Worm (Caenorhabditis elegans): ENCODE measurements around the gene F58E2.3.

F58E2.3 gene

ce11 chrIV:3439354-3439753 is 27.9 kb upstream of the F58E2.3 start, which contains the start of gene grd-3:
Gene grd-3, plus strand, starts transcription at chrIV:3439655.
- TF ChIP-seq elt-3 (tag; optimal IDR thresholded peaks at IDR 0.05): no peak
- TF ChIP-seq ceh-16 (tag; optimal IDR thresholded peaks at IDR 0.05): peak; percentile 72
- no peak for TF ChIP-seq crh-2 (tag; optimal IDR thresholded peaks at IDR 0.05)
- TF ChIP-seq ztf-4 (tag; optimal IDR thresholded peaks at IDR 0.05): no peak
- no peak for TF ChIP-seq nhr-11 (tag; optimal IDR thresholded peaks at IDR 0.05)
- no peak for TF ChIP-seq ceh-82 (tag; optimal IDR thresholded peaks at IDR 0.05)
- TF ChIP-seq fos-1 (tag; optimal IDR thresholded peaks at IDR 0.05): no peak
- peak; percentile 43 for TF ChIP-seq sma-9 (GFP tag; optimal IDR thresholded peaks at IDR 0.05)
- TF ChIP-seq sma-9 (tag; optimal IDR thresholded peaks at IDR 0.05): no peak
- TF ChIP-seq R02D3.7 (tag; optimal IDR thresholded peaks at IDR 0.05): no peak
- peak; percentile 62 for TF ChIP-seq nhr-25 (tag; optimal IDR thresholded peaks at IDR 0.05)
- TF ChIP-seq snpc-4 (tag; optimal IDR thresholded peaks at IDR 0.05): no peak
- TF ChIP-seq nhr-129 (tag; optimal IDR thresholded peaks at IDR 0.05): no peak
- TF ChIP-seq nhr-23 (tag; optimal IDR thresholded peaks at IDR 0.05): no peak
- no peak for TF ChIP-seq lsy-2 (tag; optimal IDR thresholded peaks at IDR 0.05)
- no peak for TF ChIP-seq sma-3 (GFP tag; optimal IDR thresholded peaks at IDR 0.05)
- TF ChIP-seq peb-1 (tag; optimal IDR thresholded peaks at IDR 0.05): no peak
- TF ChIP-seq gmeb-1 (tag; optimal IDR thresholded peaks at IDR 0.05): no peak
- TF ChIP-seq elt-1 (tag; optimal IDR thresholded peaks at IDR 0.05): peak; percentile 81

ce11 chrIV:3440848-3441247 is 26.4 kb upstream of the F58E2.3 start, which contains the start of gene grd-10:
Gene grd-10, plus strand, starts transcription at chrIV:3441055.
- TF ChIP-seq sma-9 (GFP tag; optimal IDR thresholded peaks at IDR 0.05) (peak; percentile 54), sma-9 (tag; optimal IDR thresholded peaks at IDR 0.05) (no peak), nhr-25 (tag; optimal IDR thresholded peaks at IDR 0.05) (peak; percentile 35), ceh-16 (tag; optimal IDR thresholded peaks at IDR 0.05) (peak; percentile 70), elt-1 (tag; optimal IDR thresholded peaks at IDR 0.05) (peak; percentile 72), gmeb-1 (tag; optimal IDR thresholded peaks at IDR 0.05) (no peak), ceh-82 (tag; optimal IDR thresholded peaks at IDR 0.05) (no peak), Y55F3AM.14 (GFP tag; optimal IDR thresholded peaks at IDR 0.05) (no peak)

DNA sequence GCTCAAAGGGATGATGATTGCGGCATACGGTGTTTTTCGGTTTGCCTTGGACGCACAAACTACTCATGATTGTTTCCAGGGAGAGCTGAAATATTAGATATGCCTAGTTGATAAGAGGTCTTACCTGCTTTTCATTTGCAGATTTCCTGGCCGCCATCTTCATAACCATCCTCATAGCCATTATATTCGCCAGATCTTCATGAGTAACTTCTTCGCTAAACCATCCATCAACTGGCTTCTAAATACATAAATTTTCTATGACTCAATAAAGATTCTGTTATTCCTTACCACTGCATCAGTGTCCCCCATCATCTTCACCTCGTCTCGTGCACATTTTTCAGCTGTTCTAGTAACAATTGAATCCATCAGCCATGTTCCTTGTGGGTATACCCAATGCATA is 24.7 kb upstream of the F58E2.3 start:
- TF ChIP-seq sma-3 (GFP tag; optimal IDR thresholded peaks at IDR 0.05): no peak
- TF ChIP-seq skn-1 (tag; optimal IDR thresholded peaks at IDR 0.05): no peak
- no peak for TF ChIP-seq snpc-4 (tag; optimal IDR thresholded peaks at IDR 0.05)
- TF ChIP-seq nhr-6 (tag; optimal IDR thresholded peaks at IDR 0.05): no peak
- no peak for TF ChIP-seq ama-1 (optimal IDR thresholded peaks at IDR 0.05)
- no peak for TF ChIP-seq lin-13 (GFP tag; optimal IDR thresholded peaks at IDR 0.05)
- TF ChIP-seq fos-1 (tag; optimal IDR thresholded peaks at IDR 0.05): no peak
- no peak for TF ChIP-seq lsy-2 (tag; optimal IDR thresholded peaks at IDR 0.05)
- no peak for TF ChIP-seq mab-5 (tag; optimal IDR thresholded peaks at IDR 0.05)

ce11 chrIV:3444101-3444500 is 23.1 kb upstream of the F58E2.3 start, which contains the start of gene F09D12.2:
Gene F09D12.2, minus strand, starts transcription at chrIV:3444201.
- TF ChIP-seq crh-2 (tag; optimal IDR thresholded peaks at IDR 0.05): no peak
- TF ChIP-seq nhr-129 (tag; optimal IDR thresholded peaks at IDR 0.05): no peak
- TF ChIP-seq mdl-1 (tag; optimal IDR thresholded peaks at IDR 0.05): no peak
- TF ChIP-seq ztf-11 (tag; optimal IDR thresholded peaks at IDR 0.05): no peak
- TF ChIP-seq blmp-1 (tag; optimal IDR thresholded peaks at IDR 0.05; ENCODE audit: insufficient read depth): no peak
- no peak for TF ChIP-seq ztf-1 (GFP tag; conservative IDR thresholded peaks at IDR 0.05)
- no peak for TF ChIP-seq unc-39 (tag; optimal IDR thresholded peaks at IDR 0.05)
- no peak for TF ChIP-seq unc-55 (GFP tag; optimal IDR thresholded peaks at IDR 0.05)
- no peak for TF ChIP-seq sma-3 (GFP tag; optimal IDR thresholded peaks at IDR 0.05)
- TF ChIP-seq mbf-1 (tag; optimal IDR thresholded peaks at IDR 0.05): no peak
- no peak for TF ChIP-seq aly-2 (tag; optimal IDR thresholded peaks at IDR 0.05)
- TF ChIP-seq R02D3.7 (tag; optimal IDR thresholded peaks at IDR 0.05): no peak
- no peak for TF ChIP-seq snpc-4 (tag; optimal IDR thresholded peaks at IDR 0.05)
- no peak for TF ChIP-seq sma-9 (GFP tag; optimal IDR thresholded peaks at IDR 0.05)
- no peak for TF ChIP-seq sma-9 (tag; optimal IDR thresholded peaks at IDR 0.05)
- TF ChIP-seq ama-1 (optimal IDR thresholded peaks at IDR 0.05): no peak
- no peak for TF ChIP-seq F13H6.1 (tag; optimal IDR thresholded peaks at IDR 0.05)
- no peak for TF ChIP-seq zag-1 (tag; optimal IDR thresholded peaks at IDR 0.05)
- TF ChIP-seq fos-1 (tag; optimal IDR thresholded peaks at IDR 0.05): no peak

ce11 chrIV:3444614-3445013 is 22.6 kb upstream of the F58E2.3 start, which contains the start of gene F58E2.5:
Gene F58E2.5, plus strand, starts transcription at chrIV:3444914.
- TF ChIP-seq zag-1 (tag; optimal IDR thresholded peaks at IDR 0.05) (no peak), nhr-77 (tag; optimal IDR thresholded peaks at IDR 0.05) (no peak), unc-62 (GFP tag; optimal IDR thresholded peaks at IDR 0.05) (no peak), nhr-237 (tag; optimal IDR thresholded peaks at IDR 0.05) (no peak), dmd-4 (tag; optimal IDR thresholded peaks at IDR 0.05) (no peak), ama-1 (optimal IDR thresholded peaks at IDR 0.05) (no peak), sem-4 (tag; optimal IDR thresholded peaks at IDR 0.05) (no peak), nhr-129 (tag; optimal IDR thresholded peaks at IDR 0.05) (no peak), peb-1 (tag; optimal IDR thresholded peaks at IDR 0.05) (no peak), aly-2 (tag; optimal IDR thresholded peaks at IDR 0.05) (no peak), nhr-25 (tag; optimal IDR thresholded peaks at IDR 0.05) (no peak), snpc-4 (tag; optimal IDR thresholded peaks at IDR 0.05) (no peak), mbf-1 (tag; optimal IDR thresholded peaks at IDR 0.05) (no peak), nhr-12 (tag; optimal IDR thresholded peaks at IDR 0.05) (no peak), sma-9 (GFP tag; optimal IDR thresholded peaks at IDR 0.05) (no peak), sma-9 (tag; optimal IDR thresholded peaks at IDR 0.05) (no peak), lin-39 (tag; optimal IDR thresholded peaks at IDR 0.05) (no peak), ceh-16 (tag; optimal IDR thresholded peaks at IDR 0.05) (no peak), ztf-4 (tag; optimal IDR thresholded peaks at IDR 0.05) (no peak)
